Fruit fly (Drosophila melanogaster) whole organism, pupa: Measurements from ENCODE around the gene Vps13B.

ENCODE experiments used
- CG10348 ChIP-seq: fragments of 200-800 bp; sonication (Bioruptor generic); IDR thresholded peaks from 2 replicates; pipeline ENCODE4 v1.3.6; 2022; ENCODE audit warnings: missing biosample characterization, missing genetic modification characterization
- CG12605 ChIP-seq: fragments of 200-800 bp; sonication (Bioruptor generic); IDR thresholded peaks from 2 replicates; pipeline ENCODE4 v1.3.6; 2022; ENCODE audit warnings: missing biosample characterization, missing genetic modification characterization
- CG13204 ChIP-seq: fragments of 200-800 bp; sonication (Bioruptor generic); optimal IDR thresholded peaks from 2 replicates; lab custom pipeline; 2018; ENCODE audit warnings: missing biosample characterization, mild to moderate bottlenecking, missing genetic modification characterization, moderate library complexity
- CG14655 ChIP-seq: fragments of 200-800 bp; sonication (Bioruptor generic); optimal IDR thresholded peaks from 3 replicates; lab custom pipeline; 2017; ENCODE audit warnings: mild to moderate bottlenecking, missing biosample characterization, missing genetic modification reagents, missing genetic modification characterization
- CG15710 ChIP-seq: fragments of 200-800 bp; sonication (Bioruptor generic); optimal IDR thresholded peaks from 2 replicates; lab custom pipeline; 2018; ENCODE audit warnings: missing biosample characterization, mild to moderate bottlenecking, missing genetic modification characterization, moderate library complexity
- CG17806 ChIP-seq: fragments of 200-800 bp; sonication (Bioruptor generic); optimal IDR thresholded peaks from 2 replicates; lab custom pipeline; 2018; ENCODE audit warnings: missing biosample characterization, mild to moderate bottlenecking, missing genetic modification characterization, moderate library complexity
- CG32121 ChIP-seq: fragments of 200-800 bp; sonication (Bioruptor generic); IDR thresholded peaks from 2 replicates; pipeline ENCODE4 v1.3.6; 2022; ENCODE audit warnings: missing biosample characterization, missing genetic modification characterization
- CG34367 ChIP-seq: fragments of 200-800 bp; sonication (Bioruptor generic); optimal IDR thresholded peaks from 2 replicates; lab custom pipeline; 2018; ENCODE audit warnings: missing biosample characterization, mild to moderate bottlenecking, missing genetic modification characterization
- CG4496 ChIP-seq: fragments of 200-800 bp; sonication (Bioruptor generic); IDR thresholded peaks from 3 replicates; pipeline ENCODE4 v1.3.6; 2022; ENCODE audit warnings: missing biosample characterization, missing genetic modification characterization
- CG8159 ChIP-seq: fragments of 200-800 bp; sonication (Bioruptor generic); optimal IDR thresholded peaks from 3 replicates; lab custom pipeline; 2018; ENCODE audit warnings: missing biosample characterization, mild to moderate bottlenecking, missing genetic modification characterization, moderate library complexity
- CG8301 ChIP-seq: fragments of 200-800 bp; sonication (Bioruptor generic); optimal IDR thresholded peaks from 2 replicates; lab custom pipeline; 2018; ENCODE audit warnings: missing biosample characterization, mild to moderate bottlenecking, missing genetic modification characterization
- CG9948 ChIP-seq: fragments of 200-800 bp; sonication (Bioruptor generic); optimal IDR thresholded peaks from 2 replicates; lab custom pipeline; 2018; ENCODE audit warnings: missing biosample characterization, mild to moderate bottlenecking, missing genetic modification characterization, moderate library complexity
- D1 ChIP-seq: fragments of 200-800 bp; sonication (Bioruptor generic); optimal IDR thresholded peaks from 2 replicates; lab custom pipeline; 2018; ENCODE audit warnings: missing biosample characterization, mild to moderate bottlenecking, missing genetic modification characterization, moderate library complexity
- EcR ChIP-seq: fragments of 200-800 bp; sonication (Bioruptor generic); optimal IDR thresholded peaks from 3 replicates; lab custom pipeline; 2019; ENCODE audit warnings: missing biosample characterization, missing genetic modification characterization, mild to moderate bottlenecking, moderate library complexity, missing genetic modification reagents
- Ets98B ChIP-seq: fragments of 200-800 bp; sonication (Bioruptor generic); IDR thresholded peaks from 2 replicates; pipeline ENCODE4 v1.3.6; 2022; ENCODE audit warnings: missing biosample characterization, missing genetic modification characterization
- Pif1A ChIP-seq: fragments of 200-800 bp; sonication (Bioruptor generic); optimal IDR thresholded peaks from 3 replicates; lab custom pipeline; 2016; ENCODE audit warnings: missing biosample characterization, missing genetic modification characterization
- Pif1B ChIP-seq: fragments of 200-800 bp; sonication (Bioruptor generic); optimal IDR thresholded peaks from 3 replicates; lab custom pipeline; 2016; ENCODE audit warnings: missing biosample characterization, missing genetic modification characterization
- Snoo ChIP-seq: fragments of 200-800 bp; sonication (Bioruptor generic); optimal IDR thresholded peaks from 3 replicates; lab custom pipeline; 2017; ENCODE audit warnings: missing biosample characterization, mild to moderate bottlenecking, missing genetic modification characterization, inconsistent platforms
- fd96Ca ChIP-seq: fragments of 200-800 bp; sonication (Bioruptor generic); IDR thresholded peaks from 3 replicates; pipeline ENCODE4 v1.3.6; 2022; ENCODE audit warnings: missing biosample characterization, missing genetic modification characterization
- gl ChIP-seq: fragments of 200-800 bp; sonication (Bioruptor generic); optimal IDR thresholded peaks from 2 replicates; lab custom pipeline; 2018; ENCODE audit warnings: missing biosample characterization, mild to moderate bottlenecking, missing genetic modification characterization
- rn ChIP-seq: fragments of 200-800 bp; sonication (Bioruptor generic); IDR thresholded peaks from 2 replicates; pipeline ENCODE4 v1.3.6; 2022; ENCODE audit warnings: missing biosample characterization, missing genetic modification characterization

Gene Vps13B

DNA sequence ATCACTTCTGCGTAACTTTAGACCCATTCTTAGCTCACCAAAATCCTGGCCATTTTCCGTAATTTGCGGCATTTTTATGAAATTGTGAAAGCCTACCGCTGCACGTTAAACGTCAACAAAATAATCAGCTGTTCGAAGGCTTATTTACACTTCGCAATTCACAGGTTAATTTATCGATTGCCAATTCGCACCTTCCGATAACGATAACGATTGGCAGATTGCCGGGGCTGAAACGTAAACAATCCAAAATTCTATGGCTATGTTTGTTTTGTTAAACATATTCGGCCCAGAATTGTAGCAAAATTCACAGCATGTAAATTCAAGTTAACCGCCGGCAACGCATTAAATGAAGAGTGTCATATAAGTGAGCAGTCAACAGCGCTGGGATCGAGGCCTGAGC, at the start of gene Vps13B, which contains the start of gene eIF2Balpha:
Vps13B (plus strand) TSS at position 223 of the 400 bp plus-strand sequence.
eIF2Balpha (minus strand) TSS at position 133 of the 400 bp plus-strand sequence.
- no peak for TF ChIP-seq CG9948 (tag; lab: Kevin White, UChicago)
- TF ChIP-seq fd96Ca (GFP tag; lab: Robert Waterston, UW): peak; percentile 25; the same call in 1 of the 3 replicates

DNA sequence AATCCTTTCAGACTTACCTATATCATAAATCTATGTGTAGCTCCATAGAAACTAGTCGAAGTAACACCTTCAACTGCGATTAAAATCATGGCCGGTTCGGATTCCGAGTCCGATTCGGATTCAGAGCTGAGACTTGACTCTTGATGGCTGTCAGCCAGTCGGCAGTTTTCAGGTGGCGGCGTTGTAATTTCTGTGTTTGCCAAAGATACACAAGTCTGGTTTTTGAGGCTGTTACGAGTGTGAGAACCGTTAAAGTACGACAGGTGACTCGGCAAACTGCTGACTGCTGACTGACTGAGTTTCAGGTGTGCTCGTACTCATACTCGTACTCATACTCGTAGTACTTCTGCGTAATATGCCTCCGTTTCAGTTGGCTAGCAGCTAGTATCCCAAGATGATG, 44.6 kb upstream of the Vps13B start:
- TF ChIP-seq CG13204 (GFP tag; lab: Kevin White, UChicago): no peak
- no peak for TF ChIP-seq CG17806 (tag; lab: Kevin White, UChicago)
- no peak for TF ChIP-seq EcR (GFP tag; lab: Kevin White, UChicago)
- TF ChIP-seq CG32121 (GFP tag; lab: Robert Waterston, UW): no peak
- TF ChIP-seq CG8301: no peak
- TF ChIP-seq fd96Ca (GFP tag; lab: Robert Waterston, UW): no peak
- TF ChIP-seq CG12605 (GFP tag; lab: Robert Waterston, UW): no peak
- TF ChIP-seq Snoo: no peak
- TF ChIP-seq CG8159 (tag; lab: Kevin White, UChicago): no peak
- TF ChIP-seq CG15710 (tag; lab: Kevin White, UChicago): no peak

DNA sequence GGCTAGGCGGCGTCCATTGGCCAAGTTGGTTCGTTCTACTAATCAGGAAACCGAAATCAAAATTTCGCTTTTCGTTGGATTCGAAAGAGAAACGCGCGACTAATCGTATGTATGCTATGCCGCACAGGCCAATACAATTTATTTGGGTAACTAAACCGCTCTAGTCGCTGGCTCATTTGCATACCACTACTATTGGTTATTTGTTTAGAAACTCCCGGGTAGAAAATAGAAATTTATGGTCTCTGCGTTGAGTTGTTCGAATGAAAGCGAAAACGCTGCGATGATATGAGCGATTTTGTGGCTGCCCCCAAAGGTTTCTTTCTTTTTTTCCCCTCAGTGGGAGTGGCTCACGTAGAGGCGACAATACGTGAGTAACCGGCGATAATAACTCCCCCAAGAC, 42.7 kb upstream of the Vps13B start:
- no peak for TF ChIP-seq fd96Ca (GFP tag; lab: Robert Waterston, UW)
- no peak for TF ChIP-seq CG14655
- TF ChIP-seq CG13204 (GFP tag; lab: Kevin White, UChicago): no peak
- TF ChIP-seq Pif1A (GFP tag; lab: Kevin White, UChicago): no peak
- TF ChIP-seq rn (GFP tag; lab: Robert Waterston, UW): no peak
- TF ChIP-seq CG17806 (tag; lab: Kevin White, UChicago): no peak
- no peak for TF ChIP-seq Ets98B (GFP tag; lab: Robert Waterston, UW)
- no peak for TF ChIP-seq CG12605 (GFP tag; lab: Robert Waterston, UW)
- no peak for TF ChIP-seq CG34367
- TF ChIP-seq CG8159 (tag; lab: Kevin White, UChicago): no peak
- no peak for TF ChIP-seq Snoo
- no peak for TF ChIP-seq CG9948 (tag; lab: Kevin White, UChicago)

DNA sequence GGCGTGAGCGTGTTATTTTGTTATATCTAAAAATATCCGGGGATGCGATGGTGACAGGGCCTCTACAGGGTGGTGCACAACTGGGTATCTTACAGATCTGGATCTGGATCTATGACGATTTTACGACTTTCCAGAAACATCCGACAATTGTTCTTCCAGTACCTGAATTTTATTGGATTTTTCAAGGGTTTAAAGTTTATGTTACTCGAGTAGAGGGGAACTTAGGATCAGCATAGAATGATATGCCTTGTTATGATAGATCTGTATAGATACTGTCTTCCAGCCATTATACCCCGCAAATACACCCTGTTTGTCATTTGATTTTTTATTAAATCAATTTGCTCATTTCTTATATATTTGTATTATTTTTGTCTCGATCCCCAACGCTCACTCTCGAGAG, 41.4 kb upstream of the Vps13B start:
- TF ChIP-seq CG9948 (tag; lab: Kevin White, UChicago) (no peak), rn (GFP tag; lab: Robert Waterston, UW) (peak; percentile 36; the same call in 1 of the 2 replicates), EcR (GFP tag; lab: Kevin White, UChicago) (no peak), Pif1A (GFP tag; lab: Kevin White, UChicago) (peak; percentile 33), CG8159 (tag; lab: Kevin White, UChicago) (no peak), D1 (tag; lab: Kevin White, UChicago) (no peak), CG14655 (peak; percentile 51), CG34367 (no peak), Snoo (no peak), CG32121 (GFP tag; lab: Robert Waterston, UW) (peak; percentile 80), CG4496 (GFP tag; lab: Robert Waterston, UW) (peak; percentile 50; the same call in 2 of the 3 replicates), fd96Ca (GFP tag; lab: Robert Waterston, UW) (peak; percentile 85), CG8301 (peak; percentile 58), CG15710 (tag; lab: Kevin White, UChicago) (no peak), CG13204 (GFP tag; lab: Kevin White, UChicago) (no peak), CG17806 (tag; lab: Kevin White, UChicago) (no peak), CG10348 (GFP tag; lab: Robert Waterston, UW) (0 out of 2 replicates have a peak, but pooled peaks have one; percentile 26), Pif1B (no peak), Ets98B (GFP tag; lab: Robert Waterston, UW) (peak; percentile 66), CG12605 (GFP tag; lab: Robert Waterston, UW) (peak; percentile 42; the same call in 1 of the 2 replicates), gl (tag; lab: Kevin White, UChicago) (no peak)
- TF ChIP-seq, all 21 proteins: peak for 10

DNA sequence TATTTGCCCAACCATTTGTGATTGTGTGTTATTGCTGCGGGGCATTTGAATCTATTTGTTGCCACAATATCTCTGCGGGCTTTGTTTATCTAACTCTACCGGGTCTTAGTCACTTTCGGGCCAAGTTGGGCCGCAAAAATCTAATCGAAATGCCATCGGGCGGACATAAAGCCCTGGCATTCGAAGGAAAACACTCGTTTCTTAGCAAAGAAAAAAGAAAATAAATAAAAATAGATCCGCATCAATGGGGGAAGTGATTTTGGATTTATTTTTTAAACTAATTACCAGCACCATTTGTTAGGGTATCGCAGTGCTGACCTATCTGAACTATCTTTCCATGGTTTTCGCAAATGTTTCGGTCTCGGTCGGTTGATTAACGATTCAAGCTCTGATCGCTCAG, 37.2 kb upstream of the Vps13B start:
- TF ChIP-seq CG9948 (tag; lab: Kevin White, UChicago): no peak
- no peak for TF ChIP-seq CG34367
- TF ChIP-seq CG8301: peak; percentile 5
- peak; percentile 60; the same call in 1 of the 3 replicates for TF ChIP-seq fd96Ca (GFP tag; lab: Robert Waterston, UW)
- no peak for TF ChIP-seq Pif1B
- no peak for TF ChIP-seq CG32121 (GFP tag; lab: Robert Waterston, UW)
- TF ChIP-seq CG13204 (GFP tag; lab: Kevin White, UChicago): no peak
- TF ChIP-seq D1 (tag; lab: Kevin White, UChicago): no peak
- 0 out of 2 replicates have a peak, but pooled peaks have one; percentile 32 for TF ChIP-seq CG10348 (GFP tag; lab: Robert Waterston, UW)
- TF ChIP-seq CG4496 (GFP tag; lab: Robert Waterston, UW): 0 out of 3 replicates have a peak, but pooled peaks have one; percentile 22
- 0 out of 2 replicates have a peak, but pooled peaks have one; percentile 41 for TF ChIP-seq Ets98B (GFP tag; lab: Robert Waterston, UW)
- TF ChIP-seq rn (GFP tag; lab: Robert Waterston, UW): no peak
- TF ChIP-seq CG8159 (tag; lab: Kevin White, UChicago): no peak
- no peak for TF ChIP-seq CG15710 (tag; lab: Kevin White, UChicago)
- TF ChIP-seq CG14655: peak; percentile 1

DNA sequence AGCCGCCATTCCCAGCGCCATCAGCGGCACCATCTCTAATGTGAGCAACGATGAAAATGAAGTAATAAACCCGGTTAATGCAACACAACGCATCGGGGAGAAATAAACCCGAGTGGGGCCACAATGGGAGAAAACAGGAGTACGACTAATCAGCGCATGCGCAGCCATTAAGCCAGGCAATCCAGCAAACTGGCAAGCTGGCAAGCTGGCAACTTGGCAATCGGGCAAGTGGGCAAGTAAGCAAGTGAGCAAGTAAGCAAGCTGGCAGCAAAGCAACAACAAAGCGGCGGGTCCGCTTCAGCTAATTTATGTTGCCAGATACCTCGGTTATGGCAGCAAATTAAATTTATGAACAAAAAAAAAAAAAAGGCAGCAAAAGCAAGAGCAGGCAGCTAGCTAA, 36.1 kb upstream of the Vps13B start:
- TF ChIP-seq CG14655: no peak
- TF ChIP-seq Pif1A (GFP tag; lab: Kevin White, UChicago): no peak
- no peak for TF ChIP-seq Pif1B
- no peak for TF ChIP-seq CG10348 (GFP tag; lab: Robert Waterston, UW)
- no peak for TF ChIP-seq CG13204 (GFP tag; lab: Kevin White, UChicago)
- no peak for TF ChIP-seq CG12605 (GFP tag; lab: Robert Waterston, UW)
- TF ChIP-seq Snoo: no peak
- no peak for TF ChIP-seq CG34367
- no peak for TF ChIP-seq fd96Ca (GFP tag; lab: Robert Waterston, UW)
- TF ChIP-seq Ets98B (GFP tag; lab: Robert Waterston, UW): no peak
- no peak for TF ChIP-seq CG17806 (tag; lab: Kevin White, UChicago)
- TF ChIP-seq CG32121 (GFP tag; lab: Robert Waterston, UW): no peak
- no peak for TF ChIP-seq CG4496 (GFP tag; lab: Robert Waterston, UW)
- no peak for TF ChIP-seq CG9948 (tag; lab: Kevin White, UChicago)
- no peak for TF ChIP-seq CG15710 (tag; lab: Kevin White, UChicago)
- TF ChIP-seq D1 (tag; lab: Kevin White, UChicago): no peak
- TF ChIP-seq rn (GFP tag; lab: Robert Waterston, UW): no peak
- TF ChIP-seq CG8301: no peak
- no peak for TF ChIP-seq CG8159 (tag; lab: Kevin White, UChicago)
- TF ChIP-seq EcR (GFP tag; lab: Kevin White, UChicago): no peak
